Worm (Caenorhabditis elegans): Measurements from ENCODE around the gene jbts-14.

DNA sequence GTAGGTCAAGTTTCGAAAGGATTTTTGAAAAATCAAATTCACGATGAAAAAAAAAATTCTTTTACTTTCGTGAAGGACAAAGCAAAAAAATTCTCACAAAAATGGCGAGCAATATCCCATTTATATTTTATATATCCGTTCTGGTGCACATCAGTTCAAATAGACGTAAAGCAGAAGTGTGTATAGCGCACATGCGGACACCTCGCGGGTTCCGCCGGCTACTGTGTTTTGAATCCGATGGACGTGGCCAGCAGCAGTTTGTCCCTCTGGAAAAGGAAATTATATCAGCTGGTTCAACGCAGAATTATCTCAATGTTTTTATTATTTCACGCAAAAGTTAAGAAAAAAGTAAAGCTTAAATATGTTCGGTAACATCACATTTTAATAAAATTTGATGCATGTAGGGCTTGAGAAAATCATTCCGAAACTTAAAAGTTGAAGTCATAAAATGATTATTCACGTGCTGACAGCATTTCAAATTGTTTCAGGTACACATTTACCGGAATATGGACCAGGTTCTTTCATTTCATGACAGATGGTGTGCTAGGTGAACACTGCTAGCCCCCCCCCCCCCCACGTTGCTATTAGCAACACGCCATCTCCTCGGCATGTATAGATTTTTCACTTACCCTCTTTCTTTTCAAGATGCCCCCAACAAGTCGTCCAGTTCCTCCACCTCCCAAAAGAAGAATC, at the start of gene jbts-14:
- no peak for TF ChIP-seq aly-1 (tag; optimal IDR thresholded peaks at IDR 0.05)
- no peak for TF ChIP-seq ama-1 (optimal IDR thresholded peaks at IDR 0.05)
- TF ChIP-seq hnd-1 (tag; optimal IDR thresholded peaks at IDR 0.05) = no peak
- TF ChIP-seq ceh-13 (GFP tag; optimal IDR thresholded peaks at IDR 0.05) = no peak
- no peak for TF ChIP-seq ceh-36 (tag; optimal IDR thresholded peaks at IDR 0.05)
- TF ChIP-seq hmbx-1 (tag; optimal IDR thresholded peaks at IDR 0.05) = no peak
- no peak for TF ChIP-seq tra-4 (tag; optimal IDR thresholded peaks at IDR 0.05)
- no peak for TF ChIP-seq flt-1 (GFP tag; IDR thresholded peaks at IDR 0.05)
- no peak for TF ChIP-seq F13C5.2 (tag; optimal IDR thresholded peaks at IDR 0.05)
- TF ChIP-seq hmg-4 (GFP tag; optimal IDR thresholded peaks at IDR 0.05) = no peak
- TF ChIP-seq ets-7 (tag; optimal IDR thresholded peaks at IDR 0.05) = no peak
